Worm (Caenorhabditis elegans) whole organism, L1 larva: Measurements from ENCODE around the gene imph-1.
A peak's percentile ranks its signal among the peaks of the same experiment; 100 is the strongest.

Experiments
- C04F5.9 ChIP-seq: sonication (generic microtip); optimal IDR thresholded peaks from 2 replicates; lab custom pipeline; 2016; ENCODE audit warnings: missing genetic modification characterization, missing compliant biosample characterization
- C16A3.4 ChIP-seq: fragments of 150-350 bp; optimal IDR thresholded peaks from 2 replicates; lab custom pipeline; 2014; ENCODE audit warnings: missing biosample characterization, missing genetic modification characterization
- C34B4.2 ChIP-seq: sonication (generic microtip); optimal IDR thresholded peaks from 2 replicates; lab custom pipeline; 2017; ENCODE audit warnings: mild to moderate bottlenecking, missing genetic modification characterization, missing compliant biosample characterization
- Y116A8C.19 ChIP-seq: sonication (generic microtip); optimal IDR thresholded peaks from 2 replicates; lab custom pipeline; 2016; ENCODE audit warnings: missing compliant biosample characterization, missing genetic modification characterization, borderline replicate concordance
- aha-1 ChIP-seq: fragments of 150-350 bp; optimal IDR thresholded peaks from 2 replicates; lab custom pipeline; 2014; ENCODE audit warnings: missing biosample characterization, missing genetic modification characterization
- alr-1 ChIP-seq: fragments of 200-800 bp; sonication (Bioruptor generic); optimal IDR thresholded peaks from 2 replicates; lab custom pipeline; 2018; ENCODE audit warnings: borderline replicate concordance, mild to moderate bottlenecking, missing genetic modification characterization, missing compliant biosample characterization
- aly-2 ChIP-seq: fragments of 150-350 bp; optimal IDR thresholded peaks from 2 replicates; lab custom pipeline; 2014; ENCODE audit warnings: missing biosample characterization, missing genetic modification characterization
- ama-1 ChIP-seq: fragments of 150-350 bp; optimal IDR thresholded peaks from 2 replicates; lab custom pipeline; 2014
- blmp-1 ChIP-seq: fragments of 150-350 bp; optimal IDR thresholded peaks from 2 replicates; lab custom pipeline; 2014; ENCODE audit warnings: missing biosample characterization, missing genetic modification characterization
- ceh-8 ChIP-seq: fragments of 200-800 bp; sonication (Bioruptor generic); optimal IDR thresholded peaks from 2 replicates; lab custom pipeline; 2018; ENCODE audit warnings: mild to moderate bottlenecking, missing genetic modification characterization, moderate library complexity, missing compliant biosample characterization
- ceh-90 ChIP-seq: sonication (generic microtip); optimal IDR thresholded peaks from 2 replicates; lab custom pipeline; 2016; ENCODE audit warnings: missing genetic modification characterization, missing compliant biosample characterization
- ces-1 ChIP-seq: fragments of 150-350 bp; optimal IDR thresholded peaks from 2 replicates; lab custom pipeline; 2014; ENCODE audit warnings: missing biosample characterization, missing genetic modification reagents, missing genetic modification characterization
- efl-1 ChIP-seq, 4 experiments: fragments of 150-350 bp; optimal IDR thresholded peaks in 3 of 4; peaks in 1 of 4; 1 replicate in 1 of 4; 2 replicates in 3 of 4; lab custom pipeline; 2014; ENCODE audit warnings: missing biosample characterization in 2 of 4, missing genetic modification characterization in 2 of 4, missing genetic modification reagents in 2 of 4
- efl-3 ChIP-seq: fragments of 200-800 bp; sonication (Bioruptor generic); optimal IDR thresholded peaks from 2 replicates; lab custom pipeline; 2018; ENCODE audit warnings: mild to moderate bottlenecking, missing genetic modification characterization, missing compliant biosample characterization
- fkh-10 ChIP-seq: sonication (generic microtip); optimal IDR thresholded peaks from 2 replicates; lab custom pipeline; 2017; ENCODE audit warnings: missing biosample characterization, missing genetic modification reagents, missing genetic modification characterization
- fkh-4 ChIP-seq: sonication (generic microtip); optimal IDR thresholded peaks from 2 replicates; lab custom pipeline; 2016; ENCODE audit warnings: missing compliant biosample characterization, missing genetic modification characterization, borderline replicate concordance
- fos-1 ChIP-seq: fragments of 150-350 bp; optimal IDR thresholded peaks from 2 replicates; lab custom pipeline; 2014; ENCODE audit warnings: missing biosample characterization, missing genetic modification characterization
- grh-1 ChIP-seq: fragments of 200-800 bp; sonication (Bioruptor generic); IDR thresholded peaks from 2 replicates; pipeline ENCODE4 v1.3.6; 2022; ENCODE audit warnings: missing genetic modification reagents, missing genetic modification characterization, missing compliant biosample characterization
- hlh-17 ChIP-seq: fragments of 200-800 bp; sonication (Bioruptor generic); optimal IDR thresholded peaks from 2 replicates; lab custom pipeline; 2018; ENCODE audit warnings: missing genetic modification characterization, mild to moderate bottlenecking, missing compliant biosample characterization, moderate library complexity, borderline replicate concordance
- hlh-4 ChIP-seq: sonication (generic microtip); optimal IDR thresholded peaks from 2 replicates; lab custom pipeline; 2016; ENCODE audit warnings: mild to moderate bottlenecking, missing genetic modification characterization, missing compliant biosample characterization
- hpl-2 ChIP-seq: fragments of 150-350 bp; optimal IDR thresholded peaks from 2 replicates; lab custom pipeline; 2014; ENCODE audit warnings: missing biosample characterization, missing genetic modification reagents, missing genetic modification characterization
- jun-1 ChIP-seq: fragments of 150-350 bp; optimal IDR thresholded peaks from 2 replicates; lab custom pipeline; 2014; ENCODE audit warnings: missing biosample characterization, missing genetic modification reagents, missing genetic modification characterization
- lin-13 ChIP-seq: fragments of 150-350 bp; optimal IDR thresholded peaks from 2 replicates; lab custom pipeline; 2014; ENCODE audit warnings: missing biosample characterization, missing genetic modification reagents, missing genetic modification characterization
- lin-14 ChIP-seq: fragments of 200-800 bp; sonication (Bioruptor generic); optimal IDR thresholded peaks from 2 replicates; lab custom pipeline; 2018; ENCODE audit warnings: mild to moderate bottlenecking, missing genetic modification characterization, moderate library complexity, missing compliant biosample characterization
- lin-15B ChIP-seq: fragments of 150-350 bp; sonication (generic microtip); optimal IDR thresholded peaks from 3 replicates; lab custom pipeline; 2014; ENCODE audit warnings: missing biosample characterization, missing genetic modification characterization
- lin-35 ChIP-seq, 2 experiments: fragments of 150-350 bp; optimal IDR thresholded peaks; 2 replicates each; lab custom pipeline; 2014; ENCODE audit warnings: missing biosample characterization in 2 of 2, missing genetic modification characterization in 2 of 2, missing genetic modification reagents in 2 of 2
- lin-39 ChIP-seq: fragments of 150-350 bp; optimal IDR thresholded peaks from 2 replicates; lab custom pipeline; 2014; ENCODE audit warnings: missing biosample characterization, missing genetic modification reagents, missing genetic modification characterization
- lir-3 ChIP-seq: sonication (generic microtip); optimal IDR thresholded peaks from 2 replicates; lab custom pipeline; 2016; ENCODE audit warnings: mild to moderate bottlenecking, missing genetic modification characterization, moderate library complexity, missing compliant biosample characterization; ENCODE audit not compliant: poor library complexity
- lsy-2 ChIP-seq, 2 experiments: fragments of 150-350 bp; optimal IDR thresholded peaks; 2 replicates each; lab custom pipeline; 2014; ENCODE audit warnings: missing biosample characterization in 2 of 2, missing genetic modification characterization in 2 of 2
- mab-9 ChIP-seq: fragments of 200-800 bp; sonication (Bioruptor generic); IDR thresholded peaks from 2 replicates; pipeline ENCODE4 v1.3.6; 2022; ENCODE audit warnings: missing genetic modification reagents, missing genetic modification characterization, missing compliant biosample characterization
- mdl-1 ChIP-seq, 2 experiments: fragments of 150-350 bp; optimal IDR thresholded peaks; 2 replicates each; lab custom pipeline; 2014 to 2017; ENCODE audit warnings: missing biosample characterization in 2 of 2, missing genetic modification characterization in 2 of 2, inconsistent platforms in 1 of 2
- mep-1 ChIP-seq: fragments of 150-350 bp; optimal IDR thresholded peaks from 2 replicates; lab custom pipeline; 2014; ENCODE audit warnings: missing biosample characterization, missing genetic modification characterization
- nhr-11 ChIP-seq: fragments of 150-350 bp; optimal IDR thresholded peaks from 2 replicates; lab custom pipeline; 2014; ENCODE audit warnings: missing biosample characterization, missing genetic modification characterization
- nhr-12 ChIP-seq: sonication (generic microtip); optimal IDR thresholded peaks from 2 replicates; lab custom pipeline; 2017; ENCODE audit warnings: missing biosample characterization, missing genetic modification characterization
- nhr-237 ChIP-seq: fragments of 150-350 bp; optimal IDR thresholded peaks from 2 replicates; lab custom pipeline; 2014; ENCODE audit warnings: missing biosample characterization, missing genetic modification characterization
- nhr-28 ChIP-seq: fragments of 150-350 bp; optimal IDR thresholded peaks from 2 replicates; lab custom pipeline; 2014; ENCODE audit warnings: missing biosample characterization, missing genetic modification characterization
- nhr-47 ChIP-seq: sonication (generic microtip); optimal IDR thresholded peaks from 2 replicates; lab custom pipeline; 2016; ENCODE audit warnings: mild to moderate bottlenecking, missing genetic modification characterization, moderate library complexity, missing compliant biosample characterization
- nhr-71 ChIP-seq: sonication (generic microtip); optimal IDR thresholded peaks from 2 replicates; lab custom pipeline; 2016; ENCODE audit warnings: mild to moderate bottlenecking, missing genetic modification characterization, moderate library complexity, missing compliant biosample characterization
- nhr-84 ChIP-seq: sonication (generic microtip); optimal IDR thresholded peaks from 2 replicates; lab custom pipeline; 2017; ENCODE audit warnings: missing biosample characterization, missing genetic modification characterization
- nhr-85 ChIP-seq: sonication (generic microtip); peaks from one replicate; lab custom pipeline; 2016; ENCODE audit warnings: missing genetic modification characterization, inconsistent platforms, missing compliant biosample characterization
- pax-3 ChIP-seq: fragments of 200-800 bp; sonication (Bioruptor generic); optimal IDR thresholded peaks from 2 replicates; lab custom pipeline; 2018; ENCODE audit warnings: mild to moderate bottlenecking, missing genetic modification characterization, moderate library complexity, missing compliant biosample characterization
- snu-23 ChIP-seq: sonication (generic microtip); optimal IDR thresholded peaks from 2 replicates; lab custom pipeline; 2016; ENCODE audit warnings: missing genetic modification characterization, missing compliant biosample characterization
- sox-4 ChIP-seq: sonication (generic microtip); optimal IDR thresholded peaks from 2 replicates; lab custom pipeline; 2016; ENCODE audit warnings: missing genetic modification characterization, missing compliant biosample characterization
- sptf-1 ChIP-seq: fragments of 150-350 bp; optimal IDR thresholded peaks from 2 replicates; lab custom pipeline; 2014; ENCODE audit warnings: missing biosample characterization, missing genetic modification characterization
- tlp-1 ChIP-seq: fragments of 150-350 bp; optimal IDR thresholded peaks from 2 replicates; lab custom pipeline; 2014; ENCODE audit warnings: missing biosample characterization, missing genetic modification characterization
- unc-130 ChIP-seq: fragments of 150-350 bp; optimal IDR thresholded peaks from 2 replicates; lab custom pipeline; 2017; ENCODE audit warnings: missing biosample characterization, missing genetic modification characterization, inconsistent platforms
- unc-30 ChIP-seq: sonication (generic microtip); optimal IDR thresholded peaks from 2 replicates; lab custom pipeline; 2017; ENCODE audit warnings: missing biosample characterization, missing genetic modification characterization
- unc-86 ChIP-seq: sonication (generic microtip); optimal IDR thresholded peaks from 2 replicates; lab custom pipeline; 2016; ENCODE audit warnings: missing genetic modification characterization, missing compliant biosample characterization
- vab-15 ChIP-seq: sonication (generic microtip); optimal IDR thresholded peaks from 2 replicates; lab custom pipeline; 2017; ENCODE audit warnings: missing genotype, mild to moderate bottlenecking, missing genetic modification characterization, missing compliant biosample characterization
- zag-1 ChIP-seq: fragments of 150-350 bp; optimal IDR thresholded peaks from 2 replicates; lab custom pipeline; 2014; ENCODE audit warnings: missing biosample characterization, missing genetic modification characterization
- zip-4 ChIP-seq: fragments of 200-800 bp; sonication (Bioruptor generic); optimal IDR thresholded peaks from 2 replicates; lab custom pipeline; 2018; ENCODE audit warnings: mild to moderate bottlenecking, missing genetic modification characterization, moderate library complexity, missing compliant biosample characterization
- ztf-11 ChIP-seq, 2 experiments: sonication (generic microtip); optimal IDR thresholded peaks; 2 replicates each; lab custom pipeline; 2016 to 2017; ENCODE audit warnings: missing genetic modification characterization in 2 of 2, missing biosample characterization in 1 of 2, missing compliant biosample characterization in 1 of 2

The imph-1 gene

DNA sequence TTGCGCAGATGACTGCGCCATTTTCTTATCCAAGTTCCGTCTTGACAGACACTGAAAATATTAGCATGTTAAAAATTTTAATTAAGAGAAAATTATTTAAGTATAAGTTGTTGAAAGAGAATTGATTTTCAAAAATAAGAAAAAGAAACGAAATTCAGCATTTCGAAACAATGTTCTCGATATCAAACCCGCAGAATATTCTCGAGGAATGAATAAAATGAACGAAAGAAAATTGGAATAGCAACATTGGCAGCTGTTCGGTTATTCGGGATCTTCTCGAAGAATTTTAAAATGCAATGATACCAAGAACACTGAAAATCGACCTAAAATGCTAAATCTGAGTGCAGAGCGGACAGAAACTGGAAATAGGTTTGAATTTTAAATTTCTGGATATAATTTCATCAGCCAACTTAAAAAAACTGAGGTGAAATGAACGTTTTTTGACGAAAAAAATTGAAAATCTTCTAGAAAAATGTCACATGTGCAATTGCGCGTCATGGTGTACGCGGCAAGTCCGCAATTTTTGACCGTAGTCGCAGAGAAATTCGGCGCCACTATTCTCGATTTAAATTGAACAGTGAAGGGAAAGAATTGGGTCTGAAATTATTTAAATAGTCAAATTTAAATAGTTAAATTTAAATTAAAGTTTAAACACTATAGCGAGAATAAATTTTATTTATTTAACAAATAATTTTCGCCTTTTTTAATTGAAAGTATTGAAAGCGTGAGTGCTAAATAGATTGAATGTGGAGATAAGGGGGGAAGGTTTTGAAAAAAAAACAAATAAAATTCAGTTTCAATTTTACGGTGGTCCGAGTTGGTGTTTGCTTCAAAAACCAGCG lies 45.1 kb upstream of the imph-1 start, which contains the start of the genes cct-5 and F25F2.1 (continued):
- TF ChIP-seq fkh-10 (GFP tag; lab: Kevin White, UChicago) = no peak
- peak; percentile 61 for TF ChIP-seq nhr-47 (tag; lab: Kevin White, UChicago)
- peak; percentile 40 for TF ChIP-seq lin-13 (GFP tag; lab: Kevin White, UChicago)
- TF ChIP-seq efl-3 (GFP tag; lab: Kevin White, UChicago) = no peak
- no peak for TF ChIP-seq zag-1 (tag; lab: Kevin White, UChicago)
- no peak for TF ChIP-seq hpl-2 (GFP tag; lab: Kevin White, UChicago)
- no peak for TF ChIP-seq fkh-4 (tag; lab: Kevin White, UChicago)
- TF ChIP-seq lir-3 = no peak
- no peak for TF ChIP-seq pax-3 (tag; lab: Kevin White, UChicago)
- no peak for TF ChIP-seq nhr-237 (tag; lab: Kevin White, UChicago)
- no peak for TF ChIP-seq vab-15 (tag; lab: Kevin White, UChicago)
- no peak for TF ChIP-seq jun-1 (tag; lab: Kevin White, UChicago)
- no peak for TF ChIP-seq ztf-11 (tag; optimal IDR thresholded peaks at IDR 0.05; lab: Kevin White, UChicago)
- TF ChIP-seq C34B4.2 (tag; lab: Kevin White, UChicago) = no peak
- TF ChIP-seq unc-30 (tag; lab: Kevin White, UChicago) = no peak
- no peak for TF ChIP-seq aly-2 (tag; lab: Kevin White, UChicago)
- no peak for TF ChIP-seq hlh-4 (tag; lab: Kevin White, UChicago)
- no peak for TF ChIP-seq ama-1
- no peak for TF ChIP-seq hlh-17
- peak in 1 of 2 experiments; percentile 55 for TF ChIP-seq mdl-1 (tag; optimal IDR thresholded peaks at IDR 0.05; lab: Kevin White, UChicago)
- TF ChIP-seq aha-1 = no peak
- peak; percentile 80 to 96 for TF ChIP-seq lsy-2 (tag; optimal IDR thresholded peaks at IDR 0.05; lab: Kevin White, UChicago)
- TF ChIP-seq alr-1 (tag; lab: Kevin White, UChicago) = no peak
- TF ChIP-seq ceh-8 (GFP tag; lab: Kevin White, UChicago) = no peak
- TF ChIP-seq tlp-1 (tag; lab: Kevin White, UChicago) = no peak
- no peak for TF ChIP-seq sox-4 (tag; lab: Kevin White, UChicago)
- no peak for TF ChIP-seq nhr-11 (tag; lab: Kevin White, UChicago)
- peak; percentile 64 for TF ChIP-seq lin-14 (GFP tag; lab: Kevin White, UChicago)
- TF ChIP-seq mep-1 (tag; lab: Kevin White, UChicago) = peak; percentile 91
- peak; percentile 80 for TF ChIP-seq snu-23
- TF ChIP-seq zip-4 (GFP tag; lab: Kevin White, UChicago) = no peak
- no peak for TF ChIP-seq lin-39 (tag; lab: Kevin White, UChicago)
- peak; percentile 64 for TF ChIP-seq nhr-71 (tag; lab: Kevin White, UChicago)
- TF ChIP-seq nhr-12 (tag; lab: Kevin White, UChicago) = no peak
- TF ChIP-seq ces-1 (GFP tag; lab: Kevin White, UChicago) = no peak
- no peak for TF ChIP-seq nhr-28 (tag; lab: Kevin White, UChicago)
- no peak for TF ChIP-seq unc-86 (tag; lab: Kevin White, UChicago)
- TF ChIP-seq C16A3.4 = peak; percentile 64
- TF ChIP-seq unc-130 (tag; lab: Kevin White, UChicago) = peak; percentile 83
- peak; percentile 9 for TF ChIP-seq fos-1 (tag; lab: Kevin White, UChicago)
- peak; percentile 58 to 80 for TF ChIP-seq efl-1 (optimal IDR thresholded peaks at IDR 0.05; lab: Kevin White, UChicago)
- TF ChIP-seq efl-1 (GFP tag; optimal IDR thresholded peaks at IDR 0.05 in 1 of 2; lab: Kevin White, UChicago) = peak; percentile 89 to 98
- peak; percentile 82 for TF ChIP-seq nhr-85 (tag; lab: Kevin White, UChicago)
- no peak for TF ChIP-seq ceh-90 (tag; lab: Kevin White, UChicago)
- peak; percentile 57 for TF ChIP-seq blmp-1 (tag; lab: Kevin White, UChicago)
- no peak for TF ChIP-seq lin-15B (tag; lab: Kevin White, UChicago)
- TF ChIP-seq Y116A8C.19 (tag; lab: Kevin White, UChicago) = no peak
- no peak for TF ChIP-seq sptf-1
- TF ChIP-seq lin-35 (GFP tag; optimal IDR thresholded peaks at IDR 0.05; lab: Kevin White, UChicago) = peak; percentile 89 to 93
- TF ChIP-seq mab-9 (GFP tag; lab: Robert Waterston, UW) = no peak
- no peak for TF ChIP-seq nhr-84 (tag; lab: Kevin White, UChicago)
- peak; percentile 1 for TF ChIP-seq C04F5.9
- TF ChIP-seq grh-1 = no peak
